Worm (Caenorhabditis elegans): ENCODE results near the gene F53F4.15.

The F53F4.15 gene

DNA sequence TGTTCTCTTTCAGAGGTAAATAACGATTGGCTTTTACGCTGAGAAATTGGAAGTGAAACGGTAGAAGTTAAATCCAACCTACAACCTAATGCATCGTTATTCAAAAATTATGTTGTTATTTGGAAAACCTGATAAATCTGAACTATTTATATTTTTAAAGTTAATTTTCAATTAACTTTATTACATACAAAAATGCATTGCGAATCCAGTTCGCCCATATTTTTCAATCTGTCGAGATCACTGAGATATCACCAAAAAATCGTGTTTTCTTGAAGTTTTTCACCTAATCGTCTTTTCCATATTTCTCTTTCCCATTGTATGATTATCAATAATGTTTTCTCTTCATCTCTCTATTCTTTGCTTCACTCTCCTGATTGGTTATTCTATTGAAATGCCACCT lies at the start of gene F53F4.15:
TSS of gene F53F4.15 (plus strand) at position 301 of the 400 bp plus-strand sequence.
- TF ChIP-seq him-1 (tag; optimal IDR thresholded peaks at IDR 0.05): no peak
- no peak for TF ChIP-seq dao-5 (tag; optimal IDR thresholded peaks at IDR 0.05)
- no peak for TF ChIP-seq W03F9.2 (tag; optimal IDR thresholded peaks at IDR 0.05)

DNA sequence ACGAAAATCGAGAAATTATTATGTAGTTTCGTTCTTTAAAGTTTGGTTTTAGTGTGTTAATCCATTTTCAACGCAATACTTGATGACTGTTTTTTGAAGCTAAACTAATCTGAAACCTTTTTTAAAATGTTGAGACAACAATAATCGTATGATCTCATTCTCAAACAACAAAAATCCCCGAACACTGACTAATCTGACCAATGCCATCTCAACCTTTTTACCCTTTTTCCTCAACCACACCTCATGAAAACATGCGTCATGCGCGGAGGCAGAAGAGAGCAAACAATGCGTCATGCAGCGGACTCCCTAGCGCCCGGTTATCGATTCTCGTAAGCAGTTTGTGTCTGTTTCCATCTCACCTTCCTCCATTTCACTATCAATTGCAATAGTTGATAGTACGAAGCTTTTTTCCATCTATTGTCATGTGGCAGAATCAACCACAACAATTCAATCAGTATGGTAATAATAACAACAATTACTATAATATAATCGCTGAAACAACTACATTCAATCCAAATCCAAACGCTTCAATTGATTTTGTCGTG lies 49.0 kb upstream of the F53F4.15 start, which contains the start of gene C50B8.4:
TSS of gene C50B8.4 (plus strand) at position 299 of the 545 bp plus-strand sequence.
- TF ChIP-seq him-1 (tag; optimal IDR thresholded peaks at IDR 0.05) (no peak), W03F9.2 (tag; optimal IDR thresholded peaks at IDR 0.05) (no peak), dao-5 (tag; optimal IDR thresholded peaks at IDR 0.05) (no peak)

- TF ChIP-seq W03F9.2 (tag; optimal IDR thresholded peaks at IDR 0.05) (no peak), dao-5 (tag; optimal IDR thresholded peaks at IDR 0.05) (no peak), him-1 (tag; optimal IDR thresholded peaks at IDR 0.05) (no peak)
These were observed 44.9 kb upstream of the F53F4.15 start for ce11 chrV:13575866-13576265.

DNA sequence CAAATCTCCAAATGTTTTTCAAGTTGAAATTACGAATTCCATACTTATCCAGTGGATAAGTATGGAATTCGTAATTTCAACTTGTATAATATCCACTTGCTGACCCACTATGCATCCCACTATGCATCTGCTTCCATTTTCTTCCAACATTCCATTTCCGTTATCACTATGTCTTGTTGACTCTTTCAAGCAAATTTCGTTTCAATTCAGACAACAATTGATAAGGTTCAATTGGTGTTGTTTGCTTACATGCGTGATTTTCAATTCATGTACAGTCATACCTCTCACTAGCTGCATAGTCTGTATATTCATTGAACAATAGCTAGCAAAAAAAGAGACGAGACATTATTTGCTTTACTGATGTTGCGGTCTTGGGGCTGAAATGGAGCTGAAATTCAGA lies 43.9 kb upstream of the F53F4.15 start:
- TF ChIP-seq dao-5 (tag; optimal IDR thresholded peaks at IDR 0.05): no peak
- no peak for TF ChIP-seq him-1 (tag; optimal IDR thresholded peaks at IDR 0.05)
- no peak for TF ChIP-seq W03F9.2 (tag; optimal IDR thresholded peaks at IDR 0.05)

DNA sequence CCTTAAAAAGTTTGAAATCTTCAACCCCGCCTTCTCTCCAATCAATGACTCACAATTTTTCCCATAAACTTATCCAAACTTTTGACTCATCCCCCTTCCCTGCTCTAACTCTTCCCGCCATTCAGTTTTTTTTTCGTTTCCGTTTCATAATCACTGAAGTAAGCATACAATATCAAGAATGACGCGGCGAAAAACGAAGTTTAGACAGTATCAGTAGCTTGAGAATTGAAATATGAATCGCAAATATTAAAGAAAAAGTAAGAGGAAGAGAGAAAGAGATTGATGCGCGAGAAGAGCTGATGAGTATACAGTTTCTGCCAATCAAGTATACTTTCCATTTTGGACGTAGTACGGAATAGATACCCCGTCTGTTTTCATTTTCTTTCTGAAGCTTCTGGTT lies 43.3 kb upstream of the F53F4.15 start:
- TF ChIP-seq him-1 (tag; optimal IDR thresholded peaks at IDR 0.05) (no peak), W03F9.2 (tag; optimal IDR thresholded peaks at IDR 0.05) (no peak), dao-5 (tag; optimal IDR thresholded peaks at IDR 0.05) (no peak)

ce11 chrV:13578637-13579036 lies 42.1 kb upstream of the F53F4.15 start, which contains the start of gene C50B8.6:
TSS of gene C50B8.6 (plus strand) at chrV:13578972.
- no peak for TF ChIP-seq dao-5 (tag; optimal IDR thresholded peaks at IDR 0.05)
- TF ChIP-seq him-1 (tag; optimal IDR thresholded peaks at IDR 0.05): no peak
- TF ChIP-seq W03F9.2 (tag; optimal IDR thresholded peaks at IDR 0.05): no peak

- TF ChIP-seq W03F9.2 (tag; optimal IDR thresholded peaks at IDR 0.05) (no peak), dao-5 (tag; optimal IDR thresholded peaks at IDR 0.05) (no peak), him-1 (tag; optimal IDR thresholded peaks at IDR 0.05) (no peak)
These were observed 40.1 kb upstream of the F53F4.15 start, which contains the start of gene C50B8.5 for ce11 chrV:13580696-13581095. TSS of gene C50B8.5 (plus strand) at chrV:13580968.

DNA sequence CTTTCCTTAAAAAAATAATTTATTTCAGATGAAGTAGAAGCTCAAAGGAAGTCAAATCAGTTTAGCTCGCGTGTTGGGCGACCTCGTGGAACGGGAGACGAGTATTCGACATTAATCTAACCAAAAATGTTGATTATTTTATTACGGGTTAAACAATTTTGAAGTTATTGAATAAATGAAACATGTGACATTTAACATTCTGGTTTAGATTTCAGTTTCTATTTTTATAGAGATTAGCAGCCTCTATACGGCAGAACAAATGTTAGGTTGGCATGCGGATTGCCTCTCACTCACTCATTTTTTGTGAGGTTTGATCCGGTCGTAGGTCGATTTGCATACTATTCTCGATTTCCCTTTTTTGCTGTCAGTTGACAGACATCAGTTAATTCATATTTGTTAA lies 36.3 kb upstream of the F53F4.15 start, which contains the start of gene F53F4.1:
TSS of gene F53F4.1 (plus strand) at position 301 of the 400 bp plus-strand sequence.
- TF ChIP-seq dao-5 (tag; optimal IDR thresholded peaks at IDR 0.05) (no peak), him-1 (tag; optimal IDR thresholded peaks at IDR 0.05) (no peak), W03F9.2 (tag; optimal IDR thresholded peaks at IDR 0.05) (no peak)

DNA sequence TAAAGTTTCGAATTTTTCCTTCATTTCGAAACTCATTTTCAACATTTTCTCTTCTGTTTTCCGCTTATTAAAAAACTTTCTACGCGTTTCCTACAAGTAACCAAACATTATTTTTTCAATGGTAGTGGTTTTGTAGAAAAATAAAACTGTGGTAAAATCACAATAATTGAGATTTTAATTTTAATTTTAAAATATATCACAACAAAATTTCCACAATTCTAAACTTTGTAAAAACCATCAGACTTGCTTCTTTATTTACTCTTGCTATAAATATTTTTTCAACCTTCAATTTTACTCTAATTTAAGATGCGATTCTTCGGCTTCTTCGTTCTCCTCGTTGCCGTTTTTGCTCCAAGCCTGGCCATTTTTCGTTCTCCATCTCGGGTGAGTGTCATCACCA lies 32.9 kb upstream of the F53F4.15 start, which contains the start of gene F53F4.17:
TSS of gene F53F4.17 (plus strand) at position 301 of the 400 bp plus-strand sequence.
- TF ChIP-seq him-1 (tag; optimal IDR thresholded peaks at IDR 0.05): no peak
- no peak for TF ChIP-seq W03F9.2 (tag; optimal IDR thresholded peaks at IDR 0.05)
- TF ChIP-seq dao-5 (tag; optimal IDR thresholded peaks at IDR 0.05): no peak

- no peak for TF ChIP-seq dao-5 (tag; optimal IDR thresholded peaks at IDR 0.05)
- TF ChIP-seq him-1 (tag; optimal IDR thresholded peaks at IDR 0.05): no peak
- no peak for TF ChIP-seq W03F9.2 (tag; optimal IDR thresholded peaks at IDR 0.05)
These were observed 31.1 kb upstream of the F53F4.15 start, which contains the start of the genes F53F4.2 and F53F4.18 for ce11 chrV:13589494-13590176. TSS of gene F53F4.2 (minus strand) at chrV:13589594. TSS of gene F53F4.18 (plus strand) at chrV:13590126.

DNA sequence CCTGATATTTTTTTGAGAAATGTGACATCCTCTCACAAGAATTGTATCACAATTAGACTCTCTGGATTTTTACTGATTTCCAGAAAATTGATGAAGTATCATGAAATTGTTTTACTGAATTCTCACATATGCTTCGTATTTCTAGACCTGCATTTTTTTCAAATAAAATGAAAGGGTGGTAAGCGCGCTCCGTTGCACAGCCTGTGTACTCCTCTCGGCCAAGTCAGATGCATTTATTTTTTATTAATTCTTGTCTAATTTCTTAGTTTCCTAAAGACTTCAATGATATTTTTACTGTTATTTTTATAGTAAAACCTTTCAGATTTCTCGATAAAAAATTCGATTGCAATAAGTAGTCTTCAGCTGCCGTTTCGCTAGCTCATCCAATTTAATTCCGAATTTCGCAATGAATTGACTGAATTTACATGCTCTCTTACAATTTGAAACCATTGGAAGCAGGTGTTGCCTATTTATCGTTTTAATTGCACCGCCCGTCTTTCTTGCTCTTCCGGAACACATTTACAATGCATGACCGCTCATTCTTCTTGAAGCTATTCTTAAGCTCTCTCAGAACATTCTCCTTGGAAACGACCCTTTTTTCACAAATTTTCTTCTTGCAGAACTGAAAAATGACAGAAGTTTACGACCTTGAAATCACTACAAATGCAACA lies 29.1 kb upstream of the F53F4.15 start, which contains the start of gene tbcb-1:
TSS of gene tbcb-1 (plus strand) at position 621 of the 671 bp plus-strand sequence.
- TF ChIP-seq him-1 (tag; optimal IDR thresholded peaks at IDR 0.05) (no peak), W03F9.2 (tag; optimal IDR thresholded peaks at IDR 0.05) (peak; percentile 23), dao-5 (tag; optimal IDR thresholded peaks at IDR 0.05) (no peak)

DNA sequence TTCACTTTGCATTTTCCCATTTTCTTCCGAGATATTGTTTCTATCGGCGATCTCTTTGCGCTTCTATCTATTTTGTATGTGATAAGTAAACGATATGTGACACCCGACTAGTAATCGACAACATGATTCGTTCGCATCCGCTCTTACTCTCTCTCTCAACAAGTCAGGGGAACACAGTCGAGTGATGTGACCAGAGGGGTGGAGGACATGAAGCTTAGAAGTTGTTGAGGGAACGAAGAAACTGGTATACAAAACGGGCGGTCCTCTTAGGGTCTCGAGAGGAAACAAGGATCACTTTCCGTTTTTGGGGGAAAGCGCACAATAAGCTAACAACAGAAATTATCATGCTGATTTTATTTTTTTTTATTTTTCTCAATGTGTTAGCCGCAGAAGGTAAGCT lies 27.7 kb upstream of the F53F4.15 start, which contains the start of gene F53F4.4:
TSS of gene F53F4.4 (plus strand) at position 301 of the 400 bp plus-strand sequence.
- no peak for TF ChIP-seq dao-5 (tag; optimal IDR thresholded peaks at IDR 0.05)
- TF ChIP-seq him-1 (tag; optimal IDR thresholded peaks at IDR 0.05): no peak
- no peak for TF ChIP-seq W03F9.2 (tag; optimal IDR thresholded peaks at IDR 0.05)

ce11 chrV:13598370-13598769 lies 22.4 kb upstream of the F53F4.15 start:
- TF ChIP-seq dao-5 (tag; optimal IDR thresholded peaks at IDR 0.05): no peak
- no peak for TF ChIP-seq W03F9.2 (tag; optimal IDR thresholded peaks at IDR 0.05)

DNA sequence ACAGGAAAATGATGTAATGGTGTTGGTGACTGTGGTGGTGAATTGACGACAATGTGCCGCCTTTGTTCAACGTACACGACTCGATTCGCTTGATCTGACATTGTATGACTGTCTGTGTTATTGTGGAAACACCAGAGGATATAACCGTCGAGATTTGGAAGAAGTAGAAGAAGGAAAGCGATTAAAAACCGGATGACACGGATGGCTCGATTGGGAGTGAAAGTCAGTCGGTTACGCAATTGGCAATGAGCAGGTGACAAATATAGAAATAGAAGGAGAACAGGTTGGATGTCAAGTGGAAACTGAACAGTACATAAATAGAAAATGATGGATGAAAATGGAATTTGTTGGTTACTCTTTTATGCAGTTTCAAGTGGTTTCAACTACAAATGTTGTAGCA lies 19.9 kb upstream of the F53F4.15 start, which contains the start of gene rdy-2:
TSS of gene rdy-2 (minus strand) at position 101 of the 400 bp plus-strand sequence.
- no peak for TF ChIP-seq dao-5 (tag; optimal IDR thresholded peaks at IDR 0.05)
- TF ChIP-seq W03F9.2 (tag; optimal IDR thresholded peaks at IDR 0.05): no peak
- no peak for TF ChIP-seq him-1 (tag; optimal IDR thresholded peaks at IDR 0.05)
